Fruit fly (Drosophila melanogaster) whole organism, adult: Measurements from ENCODE around the gene CG14960.

ENCODE experiments used
- CG11617 ChIP-seq: fragments of 200-800 bp; sonication (Bioruptor generic); optimal IDR thresholded peaks from 2 replicates; lab custom pipeline; 2017; ENCODE audit warnings: mild to moderate bottlenecking, missing biosample characterization, missing genetic modification reagents, missing genetic modification characterization
- CG12768 ChIP-seq: fragments of 200-800 bp; sonication (Bioruptor generic); optimal IDR thresholded peaks from 2 replicates; lab custom pipeline; 2017; ENCODE audit warnings: missing biosample characterization, missing genetic modification characterization, mild to moderate bottlenecking, moderate library complexity, missing genetic modification reagents
- CG14711 ChIP-seq: fragments of 200-800 bp; sonication (Bioruptor generic); optimal IDR thresholded peaks from 2 replicates; lab custom pipeline; 2018; ENCODE audit warnings: missing biosample characterization, mild to moderate bottlenecking, missing genetic modification characterization, moderate library complexity
- CG1620 ChIP-seq: fragments of 200-800 bp; sonication (Bioruptor generic); optimal IDR thresholded peaks from 2 replicates; lab custom pipeline; 2016; ENCODE audit warnings: missing biosample characterization, missing genetic modification characterization
- CG33017 ChIP-seq: fragments of 200-800 bp; sonication (Bioruptor generic); optimal IDR thresholded peaks from 2 replicates; lab custom pipeline; 2018; ENCODE audit warnings: missing biosample characterization, mild to moderate bottlenecking, missing genetic modification characterization, moderate library complexity
- CG5204 ChIP-seq: fragments of 200-800 bp; sonication (Bioruptor generic); optimal IDR thresholded peaks from 2 replicates; lab custom pipeline; 2016; ENCODE audit warnings: missing biosample characterization, missing genetic modification characterization
- CG7045 ChIP-seq: fragments of 200-800 bp; sonication (Bioruptor generic); optimal IDR thresholded peaks from 2 replicates; lab custom pipeline; 2017; ENCODE audit warnings: missing biosample characterization, mild to moderate bottlenecking, missing genetic modification characterization
- CG7101 ChIP-seq: fragments of 200-800 bp; sonication (Bioruptor generic); optimal IDR thresholded peaks from 2 replicates; lab custom pipeline; 2018; ENCODE audit warnings: missing biosample characterization, mild to moderate bottlenecking, missing genetic modification characterization, moderate library complexity
- Clk ChIP-seq: fragments of 200-800 bp; sonication (Bioruptor generic); optimal IDR thresholded peaks from 2 replicates; lab custom pipeline; 2017; ENCODE audit warnings: missing biosample characterization, missing genetic modification characterization
- Crg-1 ChIP-seq: fragments of 200-800 bp; sonication (Bioruptor generic); optimal IDR thresholded peaks from 2 replicates; lab custom pipeline; 2016; ENCODE audit warnings: missing biosample characterization, missing genetic modification characterization
- Hr96 ChIP-seq: fragments of 200-800 bp; sonication (Bioruptor generic); optimal IDR thresholded peaks from 2 replicates; lab custom pipeline; 2016; ENCODE audit warnings: missing biosample characterization, missing genetic modification characterization
- Mnt ChIP-seq: fragments of 200-800 bp; sonication (Bioruptor generic); optimal IDR thresholded peaks from 2 replicates; lab custom pipeline; 2016; ENCODE audit warnings: missing biosample characterization, mild to moderate bottlenecking, missing genetic modification characterization
- bab1 ChIP-seq: fragments of 200-800 bp; sonication (Bioruptor generic); optimal IDR thresholded peaks from 3 replicates; lab custom pipeline; 2019; ENCODE audit warnings: missing biosample characterization, mild to moderate bottlenecking, missing genetic modification characterization, moderate library complexity
- cic ChIP-seq: fragments of 200-800 bp; sonication (Bioruptor generic); optimal IDR thresholded peaks from 2 replicates; lab custom pipeline; 2017; ENCODE audit warnings: missing biosample characterization, mild to moderate bottlenecking, missing genetic modification characterization, moderate library complexity
- cnc ChIP-seq, 2 experiments: fragments of >200 bp; optimal IDR thresholded peaks; 2 replicates each; lab custom pipeline; 2017
- kay ChIP-seq: fragments of 200-800 bp; sonication (Bioruptor generic); peaks from one replicate; lab custom pipeline; 2016; ENCODE audit warnings: missing biosample characterization, missing genetic modification characterization, borderline replicate concordance
- ovo ChIP-seq: fragments of 200-800 bp; sonication (Bioruptor generic); optimal IDR thresholded peaks from 2 replicates; lab custom pipeline; 2016; ENCODE audit warnings: missing biosample characterization, missing genetic modification characterization
- pad ChIP-seq: fragments of 200-800 bp; sonication (Bioruptor generic); optimal IDR thresholded peaks from 3 replicates; lab custom pipeline; 2017; ENCODE audit warnings: missing biosample characterization, missing genetic modification characterization, mild to moderate bottlenecking, moderate library complexity, missing genetic modification reagents
- tj ChIP-seq: fragments of 200-800 bp; sonication (Bioruptor generic); optimal IDR thresholded peaks from 3 replicates; lab custom pipeline; 2017; ENCODE audit warnings: missing biosample characterization, mild to moderate bottlenecking, missing genetic modification characterization, moderate library complexity
- toe ChIP-seq: fragments of 200-800 bp; sonication (Bioruptor generic); optimal IDR thresholded peaks from 2 replicates; lab custom pipeline; 2016; ENCODE audit warnings: missing biosample characterization, missing genetic modification characterization

The CG14960 gene

dm6 chr3L:3266306-3266705, 4.5 kb upstream of the CG14960 start:
- TF ChIP-seq kay (GFP tag; lab: Kevin White, UChicago) (no peak), ovo (no peak), tj (no peak), Mnt (GFP tag; lab: Kevin White, UChicago) (no peak), cnc (optimal IDR thresholded peaks at IDR 0.05; lab: Kevin White, UChicago) (no peak), CG33017 (tag; lab: Kevin White, UChicago) (no peak), toe (no peak), CG7101 (tag; lab: Kevin White, UChicago) (no peak), CG1620 (GFP tag; lab: Kevin White, UChicago) (no peak), Clk (GFP tag; lab: Kevin White, UChicago) (no peak), CG5204 (GFP tag; lab: Kevin White, UChicago) (no peak), pad (GFP tag; lab: Kevin White, UChicago) (no peak), Hr96 (no peak), bab1 (GFP tag; lab: Kevin White, UChicago) (no peak), cic (GFP tag; lab: Kevin White, UChicago) (no peak), CG12768 (no peak), Crg-1 (GFP tag; lab: Kevin White, UChicago) (no peak)

- no peak for TF ChIP-seq tj
- TF ChIP-seq CG1620 (GFP tag; lab: Kevin White, UChicago): no peak
- no peak for TF ChIP-seq Clk (GFP tag; lab: Kevin White, UChicago)
- TF ChIP-seq Mnt (GFP tag; lab: Kevin White, UChicago): no peak
- TF ChIP-seq pad (GFP tag; lab: Kevin White, UChicago): no peak
- TF ChIP-seq toe: no peak
- TF ChIP-seq cnc (optimal IDR thresholded peaks at IDR 0.05; lab: Kevin White, UChicago): no peak
- TF ChIP-seq CG12768: no peak
- no peak for TF ChIP-seq CG33017 (tag; lab: Kevin White, UChicago)
- no peak for TF ChIP-seq CG11617 (GFP tag; lab: Kevin White, UChicago)
Measured at dm6 chr3L:3268161-3268560, 2.7 kb upstream of the CG14960 start, which contains the start of gene CG34265. Gene CG34265 (plus strand): TSS chr3L:3268461.

- no peak for TF ChIP-seq cnc (optimal IDR thresholded peaks at IDR 0.05; lab: Kevin White, UChicago)
- TF ChIP-seq cic (GFP tag; lab: Kevin White, UChicago): no peak
- TF ChIP-seq CG5204 (GFP tag; lab: Kevin White, UChicago): no peak
- TF ChIP-seq ovo: no peak
- TF ChIP-seq CG1620 (GFP tag; lab: Kevin White, UChicago): no peak
- TF ChIP-seq Hr96: no peak
- TF ChIP-seq CG14711: no peak
- no peak for TF ChIP-seq CG7101 (tag; lab: Kevin White, UChicago)
- no peak for TF ChIP-seq CG33017 (tag; lab: Kevin White, UChicago)
- no peak for TF ChIP-seq bab1 (GFP tag; lab: Kevin White, UChicago)
- TF ChIP-seq kay (GFP tag; lab: Kevin White, UChicago): no peak
- no peak for TF ChIP-seq tj
Measured at dm6 chr3L:3274463-3275177, 3.8 kb downstream of the CG14960 start.

dm6 chr3L:3276930-3277329, 6.1 kb downstream of the CG14960 start:
- TF ChIP-seq Mnt (GFP tag; lab: Kevin White, UChicago) (no peak), CG7045 (GFP tag; lab: Kevin White, UChicago) (no peak), CG1620 (GFP tag; lab: Kevin White, UChicago) (no peak), Crg-1 (GFP tag; lab: Kevin White, UChicago) (no peak), CG33017 (tag; lab: Kevin White, UChicago) (no peak), CG14711 (no peak), CG11617 (GFP tag; lab: Kevin White, UChicago) (no peak), bab1 (GFP tag; lab: Kevin White, UChicago) (no peak), toe (no peak)

dm6 chr3L:3279930-3280329, 9.1 kb downstream of the CG14960 start, which contains the start of gene CG12017:
Gene CG12017 (plus strand): TSS chr3L:3280239.
- TF ChIP-seq cnc (optimal IDR thresholded peaks at IDR 0.05; lab: Kevin White, UChicago) (no peak), Crg-1 (GFP tag; lab: Kevin White, UChicago) (no peak), CG5204 (GFP tag; lab: Kevin White, UChicago) (no peak), Hr96 (no peak), CG7045 (GFP tag; lab: Kevin White, UChicago) (no peak), CG1620 (GFP tag; lab: Kevin White, UChicago) (no peak), pad (GFP tag; lab: Kevin White, UChicago) (no peak), CG33017 (tag; lab: Kevin White, UChicago) (no peak), tj (no peak), Clk (GFP tag; lab: Kevin White, UChicago) (no peak)

dm6 chr3L:3283264-3283663, 12.4 kb downstream of the CG14960 start:
- TF ChIP-seq CG1620 (GFP tag; lab: Kevin White, UChicago): no peak
- TF ChIP-seq cic (GFP tag; lab: Kevin White, UChicago): no peak
- TF ChIP-seq CG5204 (GFP tag; lab: Kevin White, UChicago): no peak
- TF ChIP-seq CG14711: no peak
- no peak for TF ChIP-seq CG33017 (tag; lab: Kevin White, UChicago)
- TF ChIP-seq bab1 (GFP tag; lab: Kevin White, UChicago): no peak
- TF ChIP-seq CG7045 (GFP tag; lab: Kevin White, UChicago): no peak
- no peak for TF ChIP-seq toe
- TF ChIP-seq pad (GFP tag; lab: Kevin White, UChicago): no peak
- no peak for TF ChIP-seq Hr96
- TF ChIP-seq cnc (optimal IDR thresholded peaks at IDR 0.05; lab: Kevin White, UChicago): no peak
- no peak for TF ChIP-seq kay (GFP tag; lab: Kevin White, UChicago)
